Fruit fly (Drosophila melanogaster) whole organism, pupa: ENCODE results near the gene Aatf.

ENCODE experiments used
- CG10348 ChIP-seq: fragments of 200-800 bp; sonication (Bioruptor generic); IDR thresholded peaks from 2 replicates; pipeline ENCODE4 v1.3.6; 2022; ENCODE audit warnings: missing biosample characterization, missing genetic modification characterization
- CG12605 ChIP-seq: fragments of 200-800 bp; sonication (Bioruptor generic); IDR thresholded peaks from 2 replicates; pipeline ENCODE4 v1.3.6; 2022; ENCODE audit warnings: missing biosample characterization, missing genetic modification characterization
- CG13204 ChIP-seq: fragments of 200-800 bp; sonication (Bioruptor generic); optimal IDR thresholded peaks from 2 replicates; lab custom pipeline; 2018; ENCODE audit warnings: missing biosample characterization, mild to moderate bottlenecking, missing genetic modification characterization, moderate library complexity
- CG14655 ChIP-seq: fragments of 200-800 bp; sonication (Bioruptor generic); optimal IDR thresholded peaks from 3 replicates; lab custom pipeline; 2017; ENCODE audit warnings: mild to moderate bottlenecking, missing biosample characterization, missing genetic modification reagents, missing genetic modification characterization
- CG15710 ChIP-seq: fragments of 200-800 bp; sonication (Bioruptor generic); optimal IDR thresholded peaks from 2 replicates; lab custom pipeline; 2018; ENCODE audit warnings: missing biosample characterization, mild to moderate bottlenecking, missing genetic modification characterization, moderate library complexity
- CG17806 ChIP-seq: fragments of 200-800 bp; sonication (Bioruptor generic); optimal IDR thresholded peaks from 2 replicates; lab custom pipeline; 2018; ENCODE audit warnings: missing biosample characterization, mild to moderate bottlenecking, missing genetic modification characterization, moderate library complexity
- CG32121 ChIP-seq: fragments of 200-800 bp; sonication (Bioruptor generic); IDR thresholded peaks from 2 replicates; pipeline ENCODE4 v1.3.6; 2022; ENCODE audit warnings: missing biosample characterization, missing genetic modification characterization
- CG34367 ChIP-seq: fragments of 200-800 bp; sonication (Bioruptor generic); optimal IDR thresholded peaks from 2 replicates; lab custom pipeline; 2018; ENCODE audit warnings: missing biosample characterization, mild to moderate bottlenecking, missing genetic modification characterization
- CG4496 ChIP-seq: fragments of 200-800 bp; sonication (Bioruptor generic); IDR thresholded peaks from 3 replicates; pipeline ENCODE4 v1.3.6; 2022; ENCODE audit warnings: missing biosample characterization, missing genetic modification characterization
- CG8159 ChIP-seq: fragments of 200-800 bp; sonication (Bioruptor generic); optimal IDR thresholded peaks from 3 replicates; lab custom pipeline; 2018; ENCODE audit warnings: missing biosample characterization, mild to moderate bottlenecking, missing genetic modification characterization, moderate library complexity
- CG8301 ChIP-seq: fragments of 200-800 bp; sonication (Bioruptor generic); optimal IDR thresholded peaks from 2 replicates; lab custom pipeline; 2018; ENCODE audit warnings: missing biosample characterization, mild to moderate bottlenecking, missing genetic modification characterization
- CG9948 ChIP-seq: fragments of 200-800 bp; sonication (Bioruptor generic); optimal IDR thresholded peaks from 2 replicates; lab custom pipeline; 2018; ENCODE audit warnings: missing biosample characterization, mild to moderate bottlenecking, missing genetic modification characterization, moderate library complexity
- D1 ChIP-seq: fragments of 200-800 bp; sonication (Bioruptor generic); optimal IDR thresholded peaks from 2 replicates; lab custom pipeline; 2018; ENCODE audit warnings: missing biosample characterization, mild to moderate bottlenecking, missing genetic modification characterization, moderate library complexity
- EcR ChIP-seq: fragments of 200-800 bp; sonication (Bioruptor generic); optimal IDR thresholded peaks from 3 replicates; lab custom pipeline; 2019; ENCODE audit warnings: missing biosample characterization, missing genetic modification characterization, mild to moderate bottlenecking, moderate library complexity, missing genetic modification reagents
- Ets98B ChIP-seq: fragments of 200-800 bp; sonication (Bioruptor generic); IDR thresholded peaks from 2 replicates; pipeline ENCODE4 v1.3.6; 2022; ENCODE audit warnings: missing biosample characterization, missing genetic modification characterization
- Pif1A ChIP-seq: fragments of 200-800 bp; sonication (Bioruptor generic); optimal IDR thresholded peaks from 3 replicates; lab custom pipeline; 2016; ENCODE audit warnings: missing biosample characterization, missing genetic modification characterization
- Pif1B ChIP-seq: fragments of 200-800 bp; sonication (Bioruptor generic); optimal IDR thresholded peaks from 3 replicates; lab custom pipeline; 2016; ENCODE audit warnings: missing biosample characterization, missing genetic modification characterization
- Snoo ChIP-seq: fragments of 200-800 bp; sonication (Bioruptor generic); optimal IDR thresholded peaks from 3 replicates; lab custom pipeline; 2017; ENCODE audit warnings: missing biosample characterization, mild to moderate bottlenecking, missing genetic modification characterization, inconsistent platforms
- fd96Ca ChIP-seq: fragments of 200-800 bp; sonication (Bioruptor generic); IDR thresholded peaks from 3 replicates; pipeline ENCODE4 v1.3.6; 2022; ENCODE audit warnings: missing biosample characterization, missing genetic modification characterization
- gl ChIP-seq: fragments of 200-800 bp; sonication (Bioruptor generic); optimal IDR thresholded peaks from 2 replicates; lab custom pipeline; 2018; ENCODE audit warnings: missing biosample characterization, mild to moderate bottlenecking, missing genetic modification characterization
- rn ChIP-seq: fragments of 200-800 bp; sonication (Bioruptor generic); IDR thresholded peaks from 2 replicates; pipeline ENCODE4 v1.3.6; 2022; ENCODE audit warnings: missing biosample characterization, missing genetic modification characterization

The Aatf gene

dm6 chr2L:6706368-6706919 is 11.0 kb upstream of the Aatf start:
- no peak for TF ChIP-seq Pif1A (GFP tag; lab: Kevin White, UChicago)
- no peak for TF ChIP-seq gl (tag; lab: Kevin White, UChicago)
- TF ChIP-seq CG32121 (GFP tag; lab: Robert Waterston, UW) = no peak
- TF ChIP-seq CG17806 = no peak
- no peak for TF ChIP-seq Pif1B (GFP tag; lab: Kevin White, UChicago)
- no peak for TF ChIP-seq EcR (GFP tag; lab: Kevin White, UChicago)
- no peak for TF ChIP-seq CG10348 (GFP tag; lab: Robert Waterston, UW)
- TF ChIP-seq CG8301 (tag; lab: Kevin White, UChicago) = no peak
- TF ChIP-seq CG34367 (tag; lab: Kevin White, UChicago) = no peak
- no peak for TF ChIP-seq CG14655 (GFP tag; lab: Kevin White, UChicago)
- TF ChIP-seq CG9948 (tag; lab: Kevin White, UChicago) = no peak
- no peak for TF ChIP-seq CG12605 (GFP tag; lab: Robert Waterston, UW)
- no peak for TF ChIP-seq rn (GFP tag; lab: Robert Waterston, UW)
- TF ChIP-seq Ets98B (GFP tag; lab: Robert Waterston, UW) = no peak
- no peak for TF ChIP-seq Snoo (tag; lab: Kevin White, UChicago)
- TF ChIP-seq fd96Ca (GFP tag; lab: Robert Waterston, UW) = no peak
- TF ChIP-seq CG13204 (GFP tag; lab: Kevin White, UChicago) = no peak
- TF ChIP-seq CG4496 (GFP tag; lab: Robert Waterston, UW) = no peak
- no peak for TF ChIP-seq CG8159 (tag; lab: Kevin White, UChicago)
- no peak for TF ChIP-seq CG15710 (tag; lab: Kevin White, UChicago)

dm6 chr2L:6708997-6709662 is 8.3 kb upstream of the Aatf start, which contains the start of gene Tsp:
TSS of gene Tsp (minus strand) at chr2L:6709086.
- TF ChIP-seq CG17806 (no peak), EcR (GFP tag; lab: Kevin White, UChicago) (peak; percentile 36), CG12605 (GFP tag; lab: Robert Waterston, UW) (peak; percentile 29; the same call in 1 of the 2 replicates), CG8159 (tag; lab: Kevin White, UChicago) (peak; percentile 3), Pif1A (GFP tag; lab: Kevin White, UChicago) (no peak), CG14655 (GFP tag; lab: Kevin White, UChicago) (peak; percentile 8), CG34367 (tag; lab: Kevin White, UChicago) (no peak), CG13204 (GFP tag; lab: Kevin White, UChicago) (peak; percentile 39), Pif1B (GFP tag; lab: Kevin White, UChicago) (no peak), CG15710 (tag; lab: Kevin White, UChicago) (no peak), Ets98B (GFP tag; lab: Robert Waterston, UW) (no peak; the same call in 1 of the 2 replicates), CG8301 (tag; lab: Kevin White, UChicago) (no peak), gl (tag; lab: Kevin White, UChicago) (peak; percentile 31), CG4496 (GFP tag; lab: Robert Waterston, UW) (peak; percentile 63; the same call in 2 of the 3 replicates)

DNA sequence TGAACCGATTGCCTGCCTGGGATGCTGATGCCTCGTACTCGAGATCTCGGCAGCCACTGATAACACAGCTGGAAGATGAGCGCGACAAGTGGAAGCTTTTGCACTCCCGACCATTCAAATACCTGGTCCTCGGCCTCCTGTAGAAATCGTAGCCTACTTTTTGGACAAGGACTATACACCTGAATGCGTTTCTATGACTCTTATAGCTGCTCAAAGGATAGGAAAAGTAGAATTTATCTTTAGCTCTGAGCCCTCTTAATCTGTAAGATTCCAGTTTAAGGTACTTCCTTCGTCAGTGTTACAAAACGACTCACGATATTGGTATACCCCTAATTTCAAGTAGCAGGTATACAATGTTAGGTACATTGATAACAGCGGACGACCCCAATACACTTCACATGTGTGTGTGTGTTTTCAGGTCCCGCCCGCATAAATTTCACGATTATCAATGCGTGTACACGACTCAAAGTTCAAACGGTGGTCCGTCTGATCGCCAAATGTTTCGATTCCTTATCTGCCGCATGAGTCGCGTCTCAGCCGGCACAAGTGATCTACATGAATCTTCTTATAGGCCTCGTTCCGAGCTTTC is 1.1 kb upstream of the Aatf start, which contains the start of gene AkhR:
AkhR (minus strand) TSS at position 5 of the 589 bp plus-strand sequence.
- TF ChIP-seq CG9948 (tag; lab: Kevin White, UChicago) (no peak), CG32121 (GFP tag; lab: Robert Waterston, UW) (no peak), CG34367 (tag; lab: Kevin White, UChicago) (no peak), fd96Ca (GFP tag; lab: Robert Waterston, UW) (no peak), EcR (GFP tag; lab: Kevin White, UChicago) (no peak), CG4496 (GFP tag; lab: Robert Waterston, UW) (no peak), CG14655 (GFP tag; lab: Kevin White, UChicago) (no peak), CG15710 (tag; lab: Kevin White, UChicago) (no peak), CG8301 (tag; lab: Kevin White, UChicago) (no peak), CG13204 (GFP tag; lab: Kevin White, UChicago) (no peak), rn (GFP tag; lab: Robert Waterston, UW) (no peak), CG8159 (tag; lab: Kevin White, UChicago) (no peak)
- TF ChIP-seq, all 21 proteins: peak for 0

dm6 chr2L:6716921-6717320 is 504 bp upstream of the Aatf start:
- TF ChIP-seq EcR (GFP tag; lab: Kevin White, UChicago) (no peak), CG10348 (GFP tag; lab: Robert Waterston, UW) (no peak), rn (GFP tag; lab: Robert Waterston, UW) (no peak), fd96Ca (GFP tag; lab: Robert Waterston, UW) (no peak), Pif1A (GFP tag; lab: Kevin White, UChicago) (no peak), CG14655 (GFP tag; lab: Kevin White, UChicago) (no peak), CG8301 (tag; lab: Kevin White, UChicago) (no peak), Snoo (tag; lab: Kevin White, UChicago) (no peak), Pif1B (GFP tag; lab: Kevin White, UChicago) (no peak), D1 (no peak), CG17806 (no peak), CG13204 (GFP tag; lab: Kevin White, UChicago) (no peak), CG12605 (GFP tag; lab: Robert Waterston, UW) (no peak), gl (tag; lab: Kevin White, UChicago) (no peak), CG4496 (GFP tag; lab: Robert Waterston, UW) (no peak), CG34367 (tag; lab: Kevin White, UChicago) (no peak)
